Fruit fly (Drosophila melanogaster) whole organism, pupa: ENCODE data around the gene Paip2.

Experiments
- CG12605 ChIP-seq: fragments of 200-800 bp; sonication (Bioruptor generic); IDR thresholded peaks from 2 replicates; pipeline ENCODE4 v1.3.6; 2022; ENCODE audit warnings: missing biosample characterization, missing genetic modification characterization
- CG13204 ChIP-seq: fragments of 200-800 bp; sonication (Bioruptor generic); optimal IDR thresholded peaks from 2 replicates; lab custom pipeline; 2018; ENCODE audit warnings: missing biosample characterization, mild to moderate bottlenecking, missing genetic modification characterization, moderate library complexity
- CG32121 ChIP-seq: fragments of 200-800 bp; sonication (Bioruptor generic); IDR thresholded peaks from 2 replicates; pipeline ENCODE4 v1.3.6; 2022; ENCODE audit warnings: missing biosample characterization, missing genetic modification characterization
- CG34367 ChIP-seq: fragments of 200-800 bp; sonication (Bioruptor generic); optimal IDR thresholded peaks from 2 replicates; lab custom pipeline; 2018; ENCODE audit warnings: missing biosample characterization, mild to moderate bottlenecking, missing genetic modification characterization
- CG4496 ChIP-seq: fragments of 200-800 bp; sonication (Bioruptor generic); IDR thresholded peaks from 3 replicates; pipeline ENCODE4 v1.3.6; 2022; ENCODE audit warnings: missing biosample characterization, missing genetic modification characterization
- CG8301 ChIP-seq: fragments of 200-800 bp; sonication (Bioruptor generic); optimal IDR thresholded peaks from 2 replicates; lab custom pipeline; 2018; ENCODE audit warnings: missing biosample characterization, mild to moderate bottlenecking, missing genetic modification characterization
- EcR ChIP-seq: fragments of 200-800 bp; sonication (Bioruptor generic); optimal IDR thresholded peaks from 3 replicates; lab custom pipeline; 2019; ENCODE audit warnings: missing biosample characterization, missing genetic modification characterization, mild to moderate bottlenecking, moderate library complexity, missing genetic modification reagents
- Snoo ChIP-seq: fragments of 200-800 bp; sonication (Bioruptor generic); optimal IDR thresholded peaks from 3 replicates; lab custom pipeline; 2017; ENCODE audit warnings: missing biosample characterization, mild to moderate bottlenecking, missing genetic modification characterization, inconsistent platforms
- gl ChIP-seq: fragments of 200-800 bp; sonication (Bioruptor generic); optimal IDR thresholded peaks from 2 replicates; lab custom pipeline; 2018; ENCODE audit warnings: missing biosample characterization, mild to moderate bottlenecking, missing genetic modification characterization
- rn ChIP-seq: fragments of 200-800 bp; sonication (Bioruptor generic); IDR thresholded peaks from 2 replicates; pipeline ENCODE4 v1.3.6; 2022; ENCODE audit warnings: missing biosample characterization, missing genetic modification characterization

DNA sequence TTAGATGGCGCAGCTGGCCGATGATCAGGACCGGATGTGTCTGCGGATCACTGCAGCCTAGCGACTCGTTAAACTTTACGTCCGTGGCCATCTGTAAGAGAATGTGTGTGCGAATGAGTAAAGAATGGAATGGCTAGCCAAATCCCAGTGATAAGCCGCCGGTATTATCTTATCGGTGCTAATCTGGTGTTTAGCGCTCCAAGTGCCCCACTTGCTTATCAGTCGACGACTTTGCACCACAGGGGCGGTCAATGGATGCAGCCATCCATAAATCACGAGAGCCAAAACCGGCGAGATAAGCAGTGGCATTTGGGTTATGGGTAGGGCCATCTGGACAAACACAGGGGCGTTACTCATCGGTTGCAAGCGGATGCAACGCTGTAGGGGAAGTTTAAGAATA is 20.4 kb upstream of the Paip2 start:
- TF ChIP-seq gl (tag; lab: Kevin White, UChicago) (no peak), EcR (peak; percentile 47), rn (GFP tag; lab: Robert Waterston, UW) (no peak), CG13204 (GFP tag; lab: Kevin White, UChicago) (no peak), Snoo (tag; lab: Kevin White, UChicago) (no peak), CG8301 (tag; lab: Kevin White, UChicago) (no peak), CG34367 (no peak), CG4496 (0 out of 3 replicates have a peak, but pooled peaks have one; percentile 16), CG12605 (GFP tag; lab: Robert Waterston, UW) (no peak), CG32121 (GFP tag; lab: Robert Waterston, UW) (no peak)
